Worm (Caenorhabditis elegans) whole organism, late embryonic: Measurements from ENCODE around the gene Y94H6A.2.

Source experiments
- C08G9.2 ChIP-seq: sonication (generic microtip); optimal IDR thresholded peaks from 2 replicates; lab custom pipeline; 2016; ENCODE audit warnings: mild to moderate bottlenecking, missing genetic modification characterization, moderate library complexity, missing compliant biosample characterization
- ceh-2 ChIP-seq: sonication (generic microtip); optimal IDR thresholded peaks from 2 replicates; lab custom pipeline; 2016; ENCODE audit warnings: missing genotype, missing genetic modification characterization, missing compliant biosample characterization
- ceh-34 ChIP-seq: sonication (generic microtip); optimal IDR thresholded peaks from 2 replicates; lab custom pipeline; 2016; ENCODE audit warnings: mild to moderate bottlenecking, missing genetic modification characterization, missing compliant biosample characterization
- ceh-45 ChIP-seq: fragments of 200-800 bp; sonication (Bioruptor generic); IDR thresholded peaks from 2 replicates; pipeline ENCODE4 v1.3.6; 2022; ENCODE audit warnings: missing genetic modification reagents, missing genetic modification characterization, missing compliant biosample characterization
- ceh-48 ChIP-seq: sonication (generic microtip); optimal IDR thresholded peaks from 2 replicates; lab custom pipeline; 2016; ENCODE audit warnings: missing genetic modification characterization, inconsistent platforms, missing compliant biosample characterization
- dmd-4 ChIP-seq: sonication (generic microtip); optimal IDR thresholded peaks from 2 replicates; lab custom pipeline; 2016; ENCODE audit warnings: borderline replicate concordance, missing genetic modification characterization, missing compliant biosample characterization
- lin-11 ChIP-seq: fragments of 200-800 bp; sonication (Bioruptor generic); optimal IDR thresholded peaks from 2 replicates; lab custom pipeline; 2018; ENCODE audit warnings: mild to moderate bottlenecking, missing genetic modification characterization, missing compliant biosample characterization
- pax-1 ChIP-seq: fragments of 150-350 bp; optimal IDR thresholded peaks from 2 replicates; lab custom pipeline; 2014; ENCODE audit warnings: missing biosample characterization, missing genetic modification characterization
- pha-4 ChIP-seq: fragments of 150-350 bp; optimal IDR thresholded peaks from 2 replicates; lab custom pipeline; 2018; ENCODE audit warnings: missing biosample characterization, missing genetic modification reagents, missing genetic modification characterization
- pqm-1 ChIP-seq: sonication (generic microtip); optimal IDR thresholded peaks from 2 replicates; lab custom pipeline; 2016; ENCODE audit warnings: missing genetic modification characterization, missing compliant biosample characterization
- sox-2 ChIP-seq: fragments of 200-800 bp; sonication (Bioruptor generic); IDR thresholded peaks from 2 replicates; pipeline ENCODE4 v1.3.6; 2022; ENCODE audit warnings: missing genetic modification reagents, missing genetic modification characterization, missing compliant biosample characterization
- tbx-2 ChIP-seq: sonication (generic microtip); optimal IDR thresholded peaks from 2 replicates; lab custom pipeline; 2016; ENCODE audit warnings: missing genetic modification characterization, missing compliant biosample characterization

DNA sequence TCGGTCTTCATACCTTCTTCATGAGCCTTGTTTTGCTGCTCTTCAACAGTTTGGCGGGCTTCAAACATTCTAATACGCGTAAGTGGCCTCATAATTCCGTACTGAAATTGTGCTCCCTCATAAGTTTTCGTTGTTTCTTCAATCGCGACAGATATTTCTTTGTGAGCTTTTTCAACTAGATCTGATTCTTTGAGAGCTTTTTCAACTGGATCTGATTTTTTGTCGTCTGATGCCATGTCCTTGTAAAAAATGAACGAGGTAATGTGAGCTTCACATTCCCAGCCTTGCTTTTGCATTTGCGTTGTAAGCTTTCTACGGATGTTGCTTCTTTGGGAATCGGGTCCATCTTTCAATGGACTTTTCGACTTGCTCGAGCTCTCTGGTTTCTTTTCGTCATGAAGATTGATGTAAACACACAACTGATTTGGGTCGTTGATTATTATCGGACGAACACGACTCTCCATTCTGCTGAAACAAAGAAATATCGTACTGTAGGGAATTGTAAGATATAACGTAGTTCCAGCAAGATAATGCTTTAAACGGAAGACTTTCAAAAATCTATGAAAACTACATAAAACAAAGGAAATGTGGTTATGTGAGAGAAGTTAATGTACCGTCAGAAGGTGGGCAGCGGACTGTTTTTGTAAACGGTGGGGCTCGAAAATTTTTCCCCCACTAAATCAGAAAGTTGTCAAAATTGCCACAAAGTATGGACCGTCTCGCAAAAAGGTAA, 19.7 kb upstream of the Y94H6A.2 start, which contains the start of gene Y94H6A.10:
- TF ChIP-seq ceh-34 (tag; lab: Kevin White, UChicago) (no peak), pqm-1 (tag; lab: Kevin White, UChicago) (no peak), sox-2 (GFP tag; lab: Robert Waterston, UW) (no peak), ceh-48 (no peak), pax-1 (tag; lab: Kevin White, UChicago) (no peak), tbx-2 (tag; lab: Kevin White, UChicago) (no peak), ceh-45 (GFP tag; lab: Robert Waterston, UW) (no peak), C08G9.2 (tag; lab: Kevin White, UChicago) (no peak), dmd-4 (tag; lab: Kevin White, UChicago) (no peak), pha-4 (tag; lab: Kevin White, UChicago) (no peak), ceh-2 (tag; lab: Kevin White, UChicago) (no peak), lin-11 (tag; lab: Kevin White, UChicago) (no peak)
